Fruit fly (Drosophila melanogaster): ENCODE measurements around the gene CG15330.

dm6 chrX:7969188-7969829 lies 13.4 kb downstream of the CG15330 start:
- no peak for TF ChIP-seq CG7045 (GFP tag; optimal IDR thresholded peaks at IDR 0.05)
- no peak for TF ChIP-seq kay (GFP tag; ENCODE audit: borderline replicate concordance)
- TF ChIP-seq CG7101 (tag; optimal IDR thresholded peaks at IDR 0.05), result no peak
- peak; percentile 54 for TF ChIP-seq Crg-1 (GFP tag; optimal IDR thresholded peaks at IDR 0.05)
- no peak for TF ChIP-seq Clk (GFP tag; optimal IDR thresholded peaks at IDR 0.05)
- peak; percentile 5 for TF ChIP-seq CG14711 (tag; optimal IDR thresholded peaks at IDR 0.05)
- no peak for TF ChIP-seq cic (GFP tag; optimal IDR thresholded peaks at IDR 0.05)
